Fruit fly (Drosophila melanogaster) whole organism, pupa: Measurements from ENCODE around the gene CG32032.
A peak's percentile ranks its signal among the peaks of the same experiment; 100 is the strongest.

ENCODE experiments used
- CG12605 ChIP-seq: fragments of 200-800 bp; sonication (Bioruptor generic); IDR thresholded peaks from 2 replicates; pipeline ENCODE4 v1.3.6; 2022; ENCODE audit warnings: missing biosample characterization, missing genetic modification characterization
- CG14655 ChIP-seq: fragments of 200-800 bp; sonication (Bioruptor generic); optimal IDR thresholded peaks from 3 replicates; lab custom pipeline; 2017; ENCODE audit warnings: mild to moderate bottlenecking, missing biosample characterization, missing genetic modification reagents, missing genetic modification characterization
- CG17806 ChIP-seq: fragments of 200-800 bp; sonication (Bioruptor generic); optimal IDR thresholded peaks from 2 replicates; lab custom pipeline; 2018; ENCODE audit warnings: missing biosample characterization, mild to moderate bottlenecking, missing genetic modification characterization, moderate library complexity
- CG34367 ChIP-seq: fragments of 200-800 bp; sonication (Bioruptor generic); optimal IDR thresholded peaks from 2 replicates; lab custom pipeline; 2018; ENCODE audit warnings: missing biosample characterization, mild to moderate bottlenecking, missing genetic modification characterization
- CG9948 ChIP-seq: fragments of 200-800 bp; sonication (Bioruptor generic); optimal IDR thresholded peaks from 2 replicates; lab custom pipeline; 2018; ENCODE audit warnings: missing biosample characterization, mild to moderate bottlenecking, missing genetic modification characterization, moderate library complexity
- D1 ChIP-seq: fragments of 200-800 bp; sonication (Bioruptor generic); optimal IDR thresholded peaks from 2 replicates; lab custom pipeline; 2018; ENCODE audit warnings: missing biosample characterization, mild to moderate bottlenecking, missing genetic modification characterization, moderate library complexity
- EcR ChIP-seq: fragments of 200-800 bp; sonication (Bioruptor generic); optimal IDR thresholded peaks from 3 replicates; lab custom pipeline; 2019; ENCODE audit warnings: missing biosample characterization, missing genetic modification characterization, mild to moderate bottlenecking, moderate library complexity, missing genetic modification reagents
- Ets98B ChIP-seq: fragments of 200-800 bp; sonication (Bioruptor generic); IDR thresholded peaks from 2 replicates; pipeline ENCODE4 v1.3.6; 2022; ENCODE audit warnings: missing biosample characterization, missing genetic modification characterization
- Snoo ChIP-seq: fragments of 200-800 bp; sonication (Bioruptor generic); optimal IDR thresholded peaks from 3 replicates; lab custom pipeline; 2017; ENCODE audit warnings: missing biosample characterization, mild to moderate bottlenecking, missing genetic modification characterization, inconsistent platforms
- gl ChIP-seq: fragments of 200-800 bp; sonication (Bioruptor generic); optimal IDR thresholded peaks from 2 replicates; lab custom pipeline; 2018; ENCODE audit warnings: missing biosample characterization, mild to moderate bottlenecking, missing genetic modification characterization

DNA sequence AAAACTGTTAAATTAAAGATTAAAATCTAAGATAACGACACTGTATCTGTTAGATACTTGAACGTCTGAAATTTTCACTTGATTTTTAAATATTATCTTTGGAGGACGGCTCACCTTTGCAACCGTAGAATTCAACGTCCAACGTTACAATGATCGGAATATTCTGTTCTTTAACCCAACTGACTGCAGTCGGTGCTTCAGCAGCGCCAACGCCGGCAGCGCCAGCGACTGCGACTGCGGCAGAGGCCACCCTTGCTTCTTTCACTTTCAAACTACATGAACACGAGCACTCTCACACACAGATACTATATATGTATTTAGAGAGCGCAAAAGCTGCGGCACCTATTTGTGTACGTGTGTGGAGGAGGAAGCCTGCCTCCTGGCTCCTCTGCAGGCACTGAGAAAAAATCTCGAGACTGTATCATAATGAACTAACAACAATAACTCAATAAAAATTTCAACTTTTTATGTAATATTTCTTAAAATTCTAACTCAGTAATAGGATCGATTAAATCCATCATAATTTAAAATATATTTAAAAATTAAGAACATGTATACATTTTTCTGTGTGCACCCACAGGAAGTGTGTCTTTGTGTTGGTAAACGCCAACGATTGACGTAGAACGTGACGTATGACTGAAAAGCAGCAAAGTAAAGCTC lies 35.3 kb upstream of the CG32032 start:
- peak; percentile 93 for TF ChIP-seq gl (tag; lab: Kevin White, UChicago)
- TF ChIP-seq CG17806 (tag; lab: Kevin White, UChicago): peak; percentile 98
- TF ChIP-seq CG9948 (tag; lab: Kevin White, UChicago): peak; percentile 98
- peak; percentile 96 for TF ChIP-seq CG34367 (tag; lab: Kevin White, UChicago)
- TF ChIP-seq EcR (GFP tag; lab: Kevin White, UChicago): peak; percentile 57
- peak; percentile 94 for TF ChIP-seq CG12605 (GFP tag; lab: Robert Waterston, UW)
- peak; percentile 95 for TF ChIP-seq Ets98B (GFP tag; lab: Robert Waterston, UW)
- TF ChIP-seq CG14655: peak; percentile 98
- peak; percentile 94 for TF ChIP-seq Snoo (tag; lab: Kevin White, UChicago)
- TF ChIP-seq D1 (tag; lab: Kevin White, UChicago): peak; percentile 93
